Worm (Caenorhabditis elegans): Measurements from ENCODE around the gene cec-4.

ce11 chrIV:7567557-7568010, 7.9 kb upstream of the cec-4 start, which contains the start of gene F32E10.8:
- TF ChIP-seq ceh-82 (tag; optimal IDR thresholded peaks at IDR 0.05), result no peak
- TF ChIP-seq fos-1 (tag; optimal IDR thresholded peaks at IDR 0.05), result no peak
- TF ChIP-seq nhr-11 (tag; optimal IDR thresholded peaks at IDR 0.05), result no peak
- TF ChIP-seq zag-1 (tag; optimal IDR thresholded peaks at IDR 0.05), result no peak
- TF ChIP-seq ceh-16 (tag; optimal IDR thresholded peaks at IDR 0.05), result no peak
- TF ChIP-seq ZK546.5 (tag; optimal IDR thresholded peaks at IDR 0.05), result no peak
- no peak for TF ChIP-seq lin-11 (tag; optimal IDR thresholded peaks at IDR 0.05)
- TF ChIP-seq unc-39 (tag; optimal IDR thresholded peaks at IDR 0.05), result no peak
